Worm (Caenorhabditis elegans): ENCODE data around the gene ttx-3.

Gene ttx-3

DNA sequence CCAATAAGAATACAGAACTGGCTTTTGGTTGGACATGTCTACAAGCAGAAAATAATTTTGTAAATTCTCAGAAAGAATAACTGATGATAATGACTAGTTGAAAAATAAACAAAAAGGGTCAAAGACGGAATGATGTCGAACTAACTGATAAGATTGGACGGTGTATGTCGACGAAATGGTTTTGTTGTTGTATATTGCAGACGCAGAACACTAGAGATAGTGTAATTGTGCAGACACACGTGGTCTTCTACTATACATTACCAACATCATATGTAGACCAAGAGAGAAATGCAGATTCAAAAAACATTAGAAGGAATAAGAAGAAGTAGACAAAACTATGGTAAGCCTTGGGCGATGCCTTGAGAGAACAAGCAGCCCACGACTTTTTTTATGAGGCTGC, 41.4 kb downstream of the ttx-3 start, which contains the start of the genes gst-42 and D1053.2:
Gene gst-42 (minus strand): TSS at position 176 of the 400 bp plus-strand sequence.
Gene D1053.2 (plus strand): TSS at position 391 of the 400 bp plus-strand sequence.
- TF ChIP-seq tra-4 (tag; optimal IDR thresholded peaks at IDR 0.05) (no peak), hmg-4 (GFP tag; optimal IDR thresholded peaks at IDR 0.05) (no peak), flt-1 (GFP tag; IDR thresholded peaks at IDR 0.05) (no peak), F13C5.2 (tag; optimal IDR thresholded peaks at IDR 0.05) (no peak), ama-1 (optimal IDR thresholded peaks at IDR 0.05) (no peak), aly-1 (tag; optimal IDR thresholded peaks at IDR 0.05) (no peak), ets-7 (tag; optimal IDR thresholded peaks at IDR 0.05) (no peak), hmbx-1 (tag; optimal IDR thresholded peaks at IDR 0.05) (no peak), pes-1 (GFP tag; IDR thresholded peaks at IDR 0.05) (no peak)

DNA sequence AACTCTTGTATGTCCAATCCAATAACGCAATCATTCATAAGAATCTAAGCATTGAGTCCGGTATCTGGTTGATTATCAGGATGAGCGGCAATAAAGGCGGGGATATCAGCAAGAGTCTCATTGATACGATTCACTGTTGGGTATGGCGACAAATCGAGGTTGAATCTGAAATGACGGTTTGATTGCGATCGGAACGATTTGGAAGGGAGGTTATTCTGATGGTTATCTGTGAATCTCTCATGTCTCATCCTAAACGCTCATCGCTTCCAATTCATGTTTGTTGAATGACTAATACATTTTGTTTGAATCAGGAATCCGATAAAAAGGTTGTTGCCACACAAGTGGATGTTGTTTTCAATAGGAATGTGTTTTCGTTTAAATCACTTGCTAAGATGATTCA, 42.7 kb downstream of the ttx-3 start:
- TF ChIP-seq B0310.2 (tag; optimal IDR thresholded peaks at IDR 0.05): no peak
- no peak for TF ChIP-seq hmbx-1 (tag; optimal IDR thresholded peaks at IDR 0.05)
- no peak for TF ChIP-seq sea-1 (GFP tag; conservative IDR thresholded peaks at IDR 0.05)

DNA sequence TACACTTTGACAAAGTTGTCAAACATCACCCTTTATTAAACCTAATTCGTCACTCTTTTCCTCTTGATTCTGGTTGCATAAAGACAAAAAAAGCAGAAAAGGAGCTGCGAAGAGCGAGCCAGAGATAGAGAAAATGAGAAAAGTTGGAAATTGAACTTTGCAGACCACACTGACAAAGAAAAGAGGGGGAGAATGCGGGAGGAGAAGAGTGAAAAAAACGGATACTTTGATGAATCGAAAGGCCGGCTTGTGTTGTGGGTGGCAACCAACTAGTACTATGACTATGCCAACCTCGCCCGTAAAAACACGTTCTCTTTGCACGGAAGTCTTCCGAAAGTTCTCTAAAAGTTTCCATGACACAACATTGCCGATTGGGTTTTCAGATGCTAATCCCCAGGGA, 43.5 kb downstream of the ttx-3 start:
- TF ChIP-seq B0310.2 (tag; optimal IDR thresholded peaks at IDR 0.05): no peak

DNA sequence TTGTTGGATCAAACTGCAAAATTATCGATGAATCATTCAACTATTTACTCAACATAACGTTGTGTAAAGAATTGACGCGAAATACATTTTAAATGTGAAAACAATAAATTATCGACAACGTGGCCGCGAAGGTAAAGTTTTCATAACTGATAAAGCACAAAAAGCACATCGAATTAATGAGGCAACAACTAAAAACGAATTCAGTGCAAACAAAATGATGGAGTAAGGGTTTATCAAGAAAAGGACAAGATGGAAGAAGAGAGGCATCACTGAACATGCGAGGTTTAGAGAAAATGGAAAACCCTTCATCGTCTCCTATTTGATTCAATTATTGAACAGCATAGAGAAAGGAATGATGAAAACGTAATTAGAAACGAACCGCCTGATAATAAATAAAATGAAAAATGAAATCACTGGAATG, 45.4 kb downstream of the ttx-3 start, which contains the start of gene D1053.4:
Gene D1053.4 (minus strand): TSS at position 20 of the 421 bp plus-strand sequence.
- TF ChIP-seq B0310.2 (tag; optimal IDR thresholded peaks at IDR 0.05) (no peak), flt-1 (GFP tag; IDR thresholded peaks at IDR 0.05) (no peak), ceh-36 (tag; optimal IDR thresholded peaks at IDR 0.05) (no peak), hnd-1 (tag; optimal IDR thresholded peaks at IDR 0.05) (no peak), aly-1 (tag; optimal IDR thresholded peaks at IDR 0.05) (no peak), pes-1 (GFP tag; IDR thresholded peaks at IDR 0.05) (no peak), F13C5.2 (tag; optimal IDR thresholded peaks at IDR 0.05) (no peak), ceh-13 (GFP tag; optimal IDR thresholded peaks at IDR 0.05) (no peak), tbx-11 (GFP tag; IDR thresholded peaks at IDR 0.05) (no peak), ets-7 (tag; optimal IDR thresholded peaks at IDR 0.05) (no peak), scrt-1 (GFP tag; IDR thresholded peaks at IDR 0.05) (no peak), hmg-4 (GFP tag; optimal IDR thresholded peaks at IDR 0.05) (no peak), hmbx-1 (tag; optimal IDR thresholded peaks at IDR 0.05) (no peak), tbx-37 (GFP tag; conservative IDR thresholded peaks at IDR 0.05) (no peak)

DNA sequence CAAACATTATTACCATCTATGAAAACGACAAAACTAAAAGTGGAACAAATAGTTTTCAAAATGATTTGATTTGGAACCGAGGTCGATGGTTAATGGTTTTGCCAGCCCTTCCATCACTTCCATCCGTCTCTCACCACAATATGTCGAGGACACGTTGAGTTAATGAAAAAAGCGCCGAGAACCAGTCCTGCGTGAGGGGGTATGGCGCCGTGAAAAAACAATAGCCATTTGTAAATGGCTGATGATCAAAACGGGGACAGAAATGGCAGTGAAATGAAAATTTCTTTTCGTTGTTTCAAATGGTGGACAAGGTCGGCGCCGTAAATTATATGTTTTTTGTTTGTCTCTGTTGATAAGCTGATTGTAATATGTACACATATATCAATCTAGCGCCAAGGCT, 49.1 kb downstream of the ttx-3 start:
- TF ChIP-seq ama-1 (optimal IDR thresholded peaks at IDR 0.05) (no peak), tbx-37 (GFP tag; conservative IDR thresholded peaks at IDR 0.05) (no peak), flt-1 (GFP tag; IDR thresholded peaks at IDR 0.05) (no peak), hmbx-1 (tag; optimal IDR thresholded peaks at IDR 0.05) (no peak), ets-7 (tag; optimal IDR thresholded peaks at IDR 0.05) (no peak), hmg-4 (GFP tag; optimal IDR thresholded peaks at IDR 0.05) (no peak), pes-1 (GFP tag; IDR thresholded peaks at IDR 0.05) (no peak), B0310.2 (tag; optimal IDR thresholded peaks at IDR 0.05) (no peak), scrt-1 (GFP tag; IDR thresholded peaks at IDR 0.05) (no peak), ceh-36 (tag; optimal IDR thresholded peaks at IDR 0.05) (no peak), tbx-11 (GFP tag; IDR thresholded peaks at IDR 0.05) (no peak), aly-1 (tag; optimal IDR thresholded peaks at IDR 0.05) (no peak), tra-4 (tag; optimal IDR thresholded peaks at IDR 0.05) (no peak), F13C5.2 (tag; optimal IDR thresholded peaks at IDR 0.05) (no peak), ceh-13 (GFP tag; optimal IDR thresholded peaks at IDR 0.05) (no peak)

DNA sequence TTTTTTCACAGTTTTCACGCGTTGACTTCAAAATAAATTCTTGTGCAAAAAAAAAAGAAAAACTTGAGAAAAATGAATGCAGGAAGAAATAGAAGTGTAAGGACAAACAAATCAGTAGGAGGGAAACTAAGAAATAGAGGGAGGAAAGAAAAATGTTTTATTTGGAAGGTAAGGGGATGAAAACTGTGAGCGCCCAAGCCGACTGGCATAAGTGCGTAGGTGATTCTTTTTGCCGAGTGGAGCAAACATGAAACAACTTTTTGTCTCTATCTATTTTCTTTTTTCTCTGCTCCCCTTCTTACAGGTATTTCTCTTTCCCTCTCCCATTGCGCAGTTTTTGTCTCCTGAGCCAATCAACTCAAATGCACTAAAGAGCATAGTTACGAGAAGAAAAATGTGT, 50.4 kb downstream of the ttx-3 start:
- TF ChIP-seq hmg-4 (GFP tag; optimal IDR thresholded peaks at IDR 0.05) (no peak), aly-1 (tag; optimal IDR thresholded peaks at IDR 0.05) (no peak), scrt-1 (GFP tag; IDR thresholded peaks at IDR 0.05) (no peak), tbx-11 (GFP tag; IDR thresholded peaks at IDR 0.05) (no peak), hmbx-1 (tag; optimal IDR thresholded peaks at IDR 0.05) (no peak), tbx-37 (GFP tag; conservative IDR thresholded peaks at IDR 0.05) (no peak), tra-4 (tag; optimal IDR thresholded peaks at IDR 0.05) (no peak), pes-1 (GFP tag; IDR thresholded peaks at IDR 0.05) (no peak), sea-1 (GFP tag; conservative IDR thresholded peaks at IDR 0.05) (no peak), ceh-13 (GFP tag; optimal IDR thresholded peaks at IDR 0.05) (no peak), ceh-36 (tag; optimal IDR thresholded peaks at IDR 0.05) (no peak), F13C5.2 (tag; optimal IDR thresholded peaks at IDR 0.05) (no peak), hnd-1 (tag; optimal IDR thresholded peaks at IDR 0.05) (no peak), flt-1 (GFP tag; IDR thresholded peaks at IDR 0.05) (no peak), ama-1 (optimal IDR thresholded peaks at IDR 0.05) (no peak), ets-7 (tag; optimal IDR thresholded peaks at IDR 0.05) (no peak)

DNA sequence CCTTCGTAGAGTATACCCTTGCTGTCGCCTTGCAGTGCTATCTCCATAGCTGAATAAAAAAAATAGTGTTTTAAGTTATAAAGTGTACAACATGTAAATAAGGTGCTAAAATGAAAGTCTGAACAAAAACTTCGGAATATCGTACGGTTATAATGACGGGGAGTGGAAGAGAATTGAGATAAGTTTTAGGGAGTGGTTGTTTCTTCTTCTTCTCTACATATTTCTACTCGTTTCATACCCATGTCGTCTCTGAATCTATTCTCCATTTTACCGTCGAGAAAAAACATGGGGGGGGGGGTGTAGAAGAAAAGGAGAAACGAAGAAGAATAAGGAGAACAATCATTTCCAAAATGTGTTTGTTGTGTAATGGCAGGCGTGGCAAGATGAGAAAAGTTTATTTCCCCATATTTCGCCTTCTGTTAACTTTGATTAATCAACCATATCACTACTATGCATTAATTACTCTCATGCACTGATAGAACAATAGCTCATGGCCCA, 52.7 kb downstream of the ttx-3 start, which contains the start of gene C44C10.9:
Gene C44C10.9 (minus strand): TSS at position 51 of the 498 bp plus-strand sequence.
- TF ChIP-seq ceh-13 (GFP tag; optimal IDR thresholded peaks at IDR 0.05): no peak
- no peak for TF ChIP-seq pes-1 (GFP tag; IDR thresholded peaks at IDR 0.05)
- no peak for TF ChIP-seq scrt-1 (GFP tag; IDR thresholded peaks at IDR 0.05)
- TF ChIP-seq tbx-37 (GFP tag; conservative IDR thresholded peaks at IDR 0.05): no peak
- no peak for TF ChIP-seq flt-1 (GFP tag; IDR thresholded peaks at IDR 0.05)
- no peak for TF ChIP-seq aly-1 (tag; optimal IDR thresholded peaks at IDR 0.05)
- TF ChIP-seq F13C5.2 (tag; optimal IDR thresholded peaks at IDR 0.05): no peak
- no peak for TF ChIP-seq ama-1 (optimal IDR thresholded peaks at IDR 0.05)
- no peak for TF ChIP-seq hmbx-1 (tag; optimal IDR thresholded peaks at IDR 0.05)
- TF ChIP-seq ets-7 (tag; optimal IDR thresholded peaks at IDR 0.05): no peak
- no peak for TF ChIP-seq hmg-4 (GFP tag; optimal IDR thresholded peaks at IDR 0.05)
- no peak for TF ChIP-seq tra-4 (tag; optimal IDR thresholded peaks at IDR 0.05)
- no peak for TF ChIP-seq tbx-11 (GFP tag; IDR thresholded peaks at IDR 0.05)
- TF ChIP-seq B0310.2 (tag; optimal IDR thresholded peaks at IDR 0.05): no peak
- no peak for TF ChIP-seq hnd-1 (tag; optimal IDR thresholded peaks at IDR 0.05)
